Worm (Caenorhabditis elegans): ENCODE data around the gene ztf-9.

ce11 chrV:9679166-9679565 is 12.8 kb downstream of the ztf-9 start, which contains the start of gene ZK287.9:
- TF ChIP-seq gmeb-2 (tag; optimal IDR thresholded peaks at IDR 0.05) (no peak), pha-4 (tag; optimal IDR thresholded peaks at IDR 0.05) (no peak), ama-1 (optimal IDR thresholded peaks at IDR 0.05) (no peak), mec-3 (tag; optimal IDR thresholded peaks at IDR 0.05; ENCODE audit: borderline replicate concordance) (no peak), ceh-34 (tag; optimal IDR thresholded peaks at IDR 0.05) (no peak)

Measured in whole organism, late embryonic.